Worm (Caenorhabditis elegans): ENCODE results near the gene F42A10.6.

DNA sequence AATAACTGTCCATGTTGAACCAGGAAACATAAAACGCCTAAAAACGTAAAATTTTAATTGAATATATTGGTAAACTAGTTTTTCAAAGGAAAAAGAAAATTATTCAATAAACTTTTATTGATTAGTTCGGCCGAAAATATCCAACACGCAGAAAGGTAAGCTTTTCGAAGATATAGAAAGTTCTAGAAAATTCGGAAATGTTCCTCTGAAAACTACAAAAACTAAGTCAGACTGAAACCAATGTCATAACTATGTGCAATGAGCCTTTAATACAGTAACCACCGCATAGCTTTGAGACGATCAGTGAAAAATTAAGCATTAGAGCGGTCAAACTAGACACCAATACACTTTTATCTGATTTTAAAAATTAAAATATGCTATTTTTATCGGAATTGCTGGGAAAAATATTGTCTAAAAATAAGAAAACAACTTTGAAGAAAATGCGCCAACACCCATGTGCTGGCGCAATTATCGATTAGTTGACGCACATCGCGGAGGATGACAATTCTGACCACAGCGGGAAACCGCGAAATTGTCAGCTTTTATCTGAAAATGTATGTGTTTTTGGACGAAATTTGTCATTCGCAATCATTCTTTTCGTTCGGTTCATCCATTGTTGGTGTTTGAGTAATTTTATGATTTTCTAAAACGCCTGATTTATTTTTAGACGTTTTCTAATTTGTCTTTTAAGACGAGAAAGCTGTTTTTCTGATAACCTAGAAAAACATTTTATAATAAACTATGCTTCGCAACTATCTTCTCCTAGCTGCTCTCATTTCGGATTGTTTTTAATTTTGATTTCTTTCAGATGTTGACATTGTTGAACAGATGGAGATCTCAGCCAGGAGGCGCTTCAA is 21.9 kb upstream of the F42A10.6 start, which contains the start of the genes C23G10.7 and rpn-2:
- TF ChIP-seq ztf-11 (tag; optimal IDR thresholded peaks at IDR 0.05) (no peak), zip-8 (tag; optimal IDR thresholded peaks at IDR 0.05) (no peak), unc-62 (GFP tag; optimal IDR thresholded peaks at IDR 0.05) (no peak), nhr-28 (tag; optimal IDR thresholded peaks at IDR 0.05) (no peak)

Measured in whole organism, mixed stage, embryonic.